Worm (Caenorhabditis elegans) whole organism, L2 larva: ENCODE results near the gene nhr-231.

ENCODE experiments used
- Y55F3AM.14 ChIP-seq: fragments of 200-800 bp; sonication (Bioruptor generic); optimal IDR thresholded peaks from 2 replicates; lab custom pipeline; 2018; ENCODE audit warnings: mild to moderate bottlenecking, missing genetic modification characterization, missing compliant biosample characterization
- aly-2 ChIP-seq: fragments of 150-350 bp; optimal IDR thresholded peaks from 2 replicates; lab custom pipeline; 2014; ENCODE audit warnings: missing biosample characterization, missing genetic modification characterization
- ceh-16 ChIP-seq: fragments of 150-350 bp; optimal IDR thresholded peaks from 2 replicates; lab custom pipeline; 2014; ENCODE audit warnings: missing biosample characterization, missing genetic modification characterization
- ceh-82 ChIP-seq: fragments of 150-350 bp; optimal IDR thresholded peaks from 2 replicates; lab custom pipeline; 2014; ENCODE audit warnings: missing biosample characterization, missing genetic modification characterization
- crh-2 ChIP-seq: sonication (generic microtip); optimal IDR thresholded peaks from 2 replicates; lab custom pipeline; 2017; ENCODE audit warnings: missing biosample characterization, missing genetic modification characterization
- egl-27 ChIP-seq: sonication (generic microtip); optimal IDR thresholded peaks from 3 replicates; lab custom pipeline; 2017; ENCODE audit warnings: missing biosample characterization, missing genetic modification reagents, missing genetic modification characterization
- elt-1 ChIP-seq: fragments of 150-350 bp; optimal IDR thresholded peaks from 2 replicates; lab custom pipeline; 2014; ENCODE audit warnings: missing biosample characterization, missing genetic modification characterization
- elt-3 ChIP-seq: sonication (generic microtip); optimal IDR thresholded peaks from 2 replicates; lab custom pipeline; 2017; ENCODE audit warnings: missing biosample characterization, missing genetic modification characterization
- fos-1 ChIP-seq: fragments of 150-350 bp; optimal IDR thresholded peaks from 2 replicates; lab custom pipeline; 2014; ENCODE audit warnings: missing biosample characterization, missing genetic modification characterization
- gmeb-1 ChIP-seq: fragments of 150-350 bp; optimal IDR thresholded peaks from 2 replicates; lab custom pipeline; 2014; ENCODE audit warnings: missing biosample characterization, missing genetic modification characterization
- lin-11 ChIP-seq: fragments of 150-350 bp; sonication (generic microtip); optimal IDR thresholded peaks from 2 replicates; lab custom pipeline; 2014; ENCODE audit warnings: missing biosample characterization, missing genetic modification characterization, inconsistent platforms, mixed read lengths
- lsy-2 ChIP-seq, 2 experiments: fragments of 150-350 bp in 1 of 2; sonication (generic microtip) in 1 of 2; optimal IDR thresholded peaks; 2 replicates each; lab custom pipeline; 2014 to 2017; ENCODE audit warnings: missing biosample characterization in 2 of 2, missing genetic modification characterization in 2 of 2
- mbf-1 ChIP-seq: sonication (generic microtip); optimal IDR thresholded peaks from 2 replicates; lab custom pipeline; 2017; ENCODE audit warnings: missing biosample characterization, missing genetic modification characterization
- mdl-1 ChIP-seq, 2 experiments: fragments of 150-350 bp in 1 of 2; sonication (generic microtip) in 1 of 2; optimal IDR thresholded peaks; 2 replicates each; lab custom pipeline; 2017; ENCODE audit warnings: missing biosample characterization in 2 of 2, missing genetic modification characterization in 2 of 2
- nhr-10 ChIP-seq: sonication (generic microtip); optimal IDR thresholded peaks from 2 replicates; lab custom pipeline; 2017; ENCODE audit warnings: missing biosample characterization, missing genetic modification characterization
- nhr-11 ChIP-seq: fragments of 150-350 bp; optimal IDR thresholded peaks from 2 replicates; lab custom pipeline; 2014; ENCODE audit warnings: missing biosample characterization, missing genetic modification characterization
- nhr-129 ChIP-seq: fragments of 150-350 bp; optimal IDR thresholded peaks from 2 replicates; lab custom pipeline; 2014; ENCODE audit warnings: missing biosample characterization, missing genetic modification characterization
- nhr-21 ChIP-seq: fragments of 150-350 bp; optimal IDR thresholded peaks from 2 replicates; lab custom pipeline; 2014; ENCODE audit warnings: missing biosample characterization, missing genetic modification characterization
- nhr-23 ChIP-seq: fragments of 150-350 bp; optimal IDR thresholded peaks from 2 replicates; lab custom pipeline; 2014; ENCODE audit warnings: missing biosample characterization, missing genetic modification reagents, missing genetic modification characterization
- nhr-237 ChIP-seq: fragments of 150-350 bp; optimal IDR thresholded peaks from 2 replicates; lab custom pipeline; 2014; ENCODE audit warnings: missing biosample characterization, missing genetic modification characterization
- nhr-25 ChIP-seq: fragments of 150-350 bp; sonication (generic microtip); optimal IDR thresholded peaks from 3 replicates; lab custom pipeline; 2014; ENCODE audit warnings: missing biosample characterization, missing genetic modification characterization
- nhr-77 ChIP-seq: fragments of 150-350 bp; optimal IDR thresholded peaks from 2 replicates; lab custom pipeline; 2014; ENCODE audit warnings: missing biosample characterization, missing genetic modification characterization
- peb-1 ChIP-seq: fragments of 150-350 bp; optimal IDR thresholded peaks from 2 replicates; lab custom pipeline; 2014; ENCODE audit warnings: missing biosample characterization, missing genetic modification characterization
- skn-1 ChIP-seq: sonication (generic microtip); optimal IDR thresholded peaks from 2 replicates; lab custom pipeline; 2017; ENCODE audit warnings: missing biosample characterization, missing genetic modification characterization
- sma-9 ChIP-seq, 2 experiments: fragments of 150-350 bp in 1 of 2; sonication (generic microtip) in 1 of 2; optimal IDR thresholded peaks; 2 replicates each; lab custom pipeline; 2014 to 2016; ENCODE audit warnings: missing genetic modification characterization in 2 of 2, mild to moderate bottlenecking in 1 of 2, missing biosample characterization in 1 of 2, missing compliant biosample characterization in 1 of 2, missing genetic modification reagents in 1 of 2, moderate library complexity in 1 of 2
- unc-39 ChIP-seq: fragments of 150-350 bp; optimal IDR thresholded peaks from 2 replicates; lab custom pipeline; 2014; ENCODE audit warnings: missing biosample characterization, missing genetic modification characterization
- unc-55 ChIP-seq: fragments of 150-350 bp; sonication (generic microtip); optimal IDR thresholded peaks from 3 replicates; lab custom pipeline; 2014; ENCODE audit warnings: missing biosample characterization, missing genetic modification reagents, missing genetic modification characterization
- zag-1 ChIP-seq: fragments of 150-350 bp; optimal IDR thresholded peaks from 2 replicates; lab custom pipeline; 2014; ENCODE audit warnings: missing biosample characterization, missing genetic modification characterization
- ztf-1 ChIP-seq: fragments of 200-800 bp; sonication (Bioruptor generic); conservative IDR thresholded peaks from 2 replicates; pipeline ENCODE4 v1.3.6; 2022; ENCODE audit warnings: missing genetic modification characterization, missing compliant biosample characterization
- ztf-4 ChIP-seq: fragments of 150-350 bp; optimal IDR thresholded peaks from 2 replicates; lab custom pipeline; 2014; ENCODE audit warnings: missing biosample characterization, missing genetic modification characterization

The nhr-231 gene

DNA sequence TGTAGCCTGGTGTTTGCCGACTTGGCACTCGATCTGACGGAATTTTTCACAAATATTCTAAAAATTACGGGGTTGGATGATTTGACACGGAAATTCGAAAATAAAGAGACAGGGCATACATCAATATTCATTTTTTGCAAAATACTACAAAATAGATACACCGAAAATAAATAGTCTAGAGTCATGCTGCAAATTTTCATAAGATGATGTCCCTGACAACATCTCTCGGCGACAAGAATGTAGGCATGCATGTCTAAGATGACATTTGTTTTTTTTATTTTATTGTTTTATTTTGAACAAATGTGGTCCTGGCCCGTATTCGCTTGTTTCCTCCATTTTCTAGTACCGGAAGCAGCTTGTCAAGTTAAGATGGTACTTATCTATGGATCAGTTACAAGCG, 19.4 kb upstream of the nhr-231 start, which contains the start of gene clec-256:
clec-256 (plus strand) TSS at position 301 of the 400 bp plus-strand sequence.
- no peak for TF ChIP-seq zag-1
- no peak for TF ChIP-seq unc-55 (GFP tag; lab: Kevin White, UChicago)
- no peak for TF ChIP-seq elt-1 (tag; lab: Kevin White, UChicago)
- TF ChIP-seq gmeb-1 (tag; lab: Kevin White, UChicago): no peak
- TF ChIP-seq elt-3: no peak
- TF ChIP-seq ztf-4 (tag; lab: Kevin White, UChicago): no peak
- no peak for TF ChIP-seq skn-1 (tag; lab: Kevin White, UChicago)
- no peak for TF ChIP-seq mdl-1 (tag; optimal IDR thresholded peaks at IDR 0.05; lab: Kevin White, UChicago)
- no peak for TF ChIP-seq mbf-1 (tag; lab: Kevin White, UChicago)
- no peak for TF ChIP-seq Y55F3AM.14 (GFP tag; lab: Kevin White, UChicago)
- TF ChIP-seq lin-11 (tag; lab: Kevin White, UChicago): no peak
- TF ChIP-seq unc-39 (tag; lab: Kevin White, UChicago): no peak
- no peak for TF ChIP-seq nhr-21 (tag; lab: Kevin White, UChicago)

ce11 chrV:18771804-18772386, 18.9 kb upstream of the nhr-231 start:
- TF ChIP-seq nhr-25: no peak
- TF ChIP-seq sma-9 (GFP tag; optimal IDR thresholded peaks at IDR 0.05; lab: Kevin White, UChicago): no peak
- TF ChIP-seq sma-9 (tag; optimal IDR thresholded peaks at IDR 0.05; lab: Kevin White, UChicago): no peak
- no peak for TF ChIP-seq lsy-2 (tag; optimal IDR thresholded peaks at IDR 0.05; lab: Kevin White, UChicago)
- TF ChIP-seq elt-1 (tag; lab: Kevin White, UChicago): no peak
- TF ChIP-seq, all 48 proteins: peak for 0

DNA sequence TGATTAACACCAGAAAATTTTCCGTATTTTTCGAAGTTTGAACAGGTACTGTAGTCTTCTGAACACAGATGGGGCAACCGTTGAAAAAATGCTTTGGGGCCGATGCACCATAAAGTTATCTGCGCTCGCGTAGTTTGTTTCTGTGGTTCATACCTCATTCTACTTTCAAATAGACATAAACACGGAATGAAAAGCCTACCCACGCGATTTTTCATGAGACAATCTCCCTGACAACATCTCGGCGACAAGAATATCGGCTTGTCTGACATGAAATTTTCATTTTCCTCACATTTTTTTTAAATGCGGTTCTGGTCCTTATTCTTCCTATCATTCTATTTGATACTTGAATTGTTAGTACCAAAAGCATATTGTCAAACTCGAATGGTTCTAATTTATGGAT, 18.0 kb upstream of the nhr-231 start, which contains the start of gene clec-257:
clec-257 (plus strand) TSS at position 301 of the 400 bp plus-strand sequence.
- no peak for TF ChIP-seq crh-2 (tag; lab: Kevin White, UChicago)
- TF ChIP-seq peb-1 (tag; lab: Kevin White, UChicago): no peak
- no peak for TF ChIP-seq nhr-129 (tag; lab: Kevin White, UChicago)
- no peak for TF ChIP-seq nhr-11 (tag; lab: Kevin White, UChicago)
- TF ChIP-seq nhr-237 (tag; lab: Kevin White, UChicago): no peak

DNA sequence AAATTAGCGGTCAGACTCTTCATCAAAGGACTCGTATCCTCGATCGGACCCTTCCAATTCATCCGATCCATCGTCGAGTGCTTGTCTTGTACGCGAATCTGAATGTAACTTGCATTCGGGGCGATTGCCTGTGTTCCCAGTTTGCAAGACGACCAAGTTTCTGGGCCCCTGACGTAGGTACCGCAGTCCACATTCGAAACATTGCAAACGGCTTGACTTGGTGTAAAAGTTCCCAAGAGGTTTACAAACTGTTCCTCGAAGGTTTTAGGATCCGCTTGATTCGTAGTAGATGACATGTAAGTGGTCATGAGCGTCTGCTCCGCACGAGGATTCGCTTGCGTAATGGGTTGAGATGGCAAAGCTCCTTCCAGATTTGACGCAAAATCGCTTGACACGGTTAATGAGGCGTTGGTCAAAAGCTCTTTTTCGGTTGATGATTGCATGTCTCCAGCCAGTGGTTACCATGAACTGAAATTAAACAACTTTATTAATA, 14.5 kb upstream of the nhr-231 start, which contains the start of gene Y17D7B.4:
Y17D7B.4 (minus strand) TSS at position 443 of the 493 bp plus-strand sequence.
- TF ChIP-seq sma-9 (GFP tag; optimal IDR thresholded peaks at IDR 0.05; lab: Kevin White, UChicago) (no peak), sma-9 (tag; optimal IDR thresholded peaks at IDR 0.05; lab: Kevin White, UChicago) (no peak), aly-2 (no peak), ceh-82 (tag; lab: Kevin White, UChicago) (no peak), mdl-1 (tag; optimal IDR thresholded peaks at IDR 0.05; lab: Kevin White, UChicago) (no peak), ztf-1 (GFP tag; lab: Robert Waterston, UW) (no peak), skn-1 (tag; lab: Kevin White, UChicago) (no peak), egl-27 (tag; lab: Kevin White, UChicago) (no peak), nhr-25 (no peak), ceh-16 (tag; lab: Kevin White, UChicago) (no peak), zag-1 (no peak)

DNA sequence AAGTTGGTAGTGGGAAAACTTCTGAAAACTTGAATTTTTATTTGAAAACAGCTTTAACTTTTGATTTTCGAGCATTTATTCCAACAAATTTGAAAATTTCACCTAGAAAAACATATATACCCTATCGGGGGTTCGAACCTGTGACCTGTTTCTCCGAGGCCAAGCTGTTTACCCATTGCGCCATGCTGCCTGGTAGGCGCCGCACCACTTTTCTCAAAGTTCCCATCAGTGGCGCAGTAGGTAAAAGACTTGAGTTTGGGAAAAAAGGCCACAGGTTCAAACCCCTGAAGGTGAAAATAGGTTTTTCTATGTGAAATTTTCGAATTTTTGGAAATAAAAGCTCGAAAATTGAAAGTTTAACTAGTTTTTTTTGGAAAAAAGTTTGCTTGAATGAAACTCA, 10.2 kb upstream of the nhr-231 start:
- TF ChIP-seq nhr-77 (tag; lab: Kevin White, UChicago) (no peak), skn-1 (tag; lab: Kevin White, UChicago) (no peak), ceh-82 (tag; lab: Kevin White, UChicago) (no peak)

DNA sequence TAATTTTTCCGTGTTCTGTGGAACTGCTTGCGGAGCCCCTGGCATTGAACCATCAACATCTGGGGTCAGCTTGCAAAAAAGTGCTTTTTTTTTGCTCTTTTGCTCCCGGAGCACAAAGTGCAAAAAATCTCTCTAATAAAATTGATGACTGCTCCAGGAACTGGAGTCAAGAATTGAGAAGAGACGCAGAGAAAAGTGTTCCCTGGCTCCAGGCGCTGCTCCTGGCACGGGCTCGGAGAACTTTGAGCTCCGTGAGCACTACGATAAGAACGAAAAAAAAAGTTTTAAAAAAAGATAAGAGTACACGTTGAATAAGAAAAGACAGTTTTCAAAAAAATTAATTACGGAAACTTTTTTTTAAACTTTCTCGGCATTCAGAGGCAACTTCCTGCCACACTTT, 8.0 kb upstream of the nhr-231 start:
- TF ChIP-seq nhr-77 (tag; lab: Kevin White, UChicago) (no peak), fos-1 (tag; lab: Kevin White, UChicago) (peak; percentile 58), ceh-16 (tag; lab: Kevin White, UChicago) (no peak), lin-11 (tag; lab: Kevin White, UChicago) (no peak), sma-9 (GFP tag; optimal IDR thresholded peaks at IDR 0.05; lab: Kevin White, UChicago) (peak; percentile 60), sma-9 (tag; optimal IDR thresholded peaks at IDR 0.05; lab: Kevin White, UChicago) (no peak), elt-3 (no peak), nhr-10 (tag; lab: Kevin White, UChicago) (no peak), gmeb-1 (tag; lab: Kevin White, UChicago) (no peak), nhr-129 (tag; lab: Kevin White, UChicago) (no peak), nhr-23 (tag; lab: Kevin White, UChicago) (no peak), crh-2 (tag; lab: Kevin White, UChicago) (peak; percentile 11), ceh-82 (tag; lab: Kevin White, UChicago) (no peak), nhr-21 (tag; lab: Kevin White, UChicago) (no peak), lsy-2 (tag; optimal IDR thresholded peaks at IDR 0.05; lab: Kevin White, UChicago) (no peak)
